Worm (Caenorhabditis elegans): ENCODE results near the gene Y54F10AM.8.

DNA sequence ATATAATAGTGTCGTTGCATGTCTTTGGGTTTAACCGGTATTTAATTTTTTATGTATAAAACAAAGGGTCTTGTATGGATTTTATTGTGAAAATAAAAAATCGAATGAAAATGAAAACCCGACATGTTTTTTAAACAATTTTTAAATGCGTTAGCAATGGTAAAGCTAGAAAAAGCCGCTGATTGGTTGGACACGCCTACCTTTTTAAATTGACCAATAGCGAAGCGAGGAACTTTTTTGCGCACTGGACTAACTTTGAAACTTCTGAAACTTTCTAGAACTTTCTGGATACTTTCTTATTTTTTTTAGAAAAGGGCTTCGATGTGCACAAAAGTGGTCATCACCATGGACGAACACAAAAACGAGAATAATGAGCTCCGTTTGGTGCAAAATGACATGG lies 38.5 kb upstream of the Y54F10AM.8 start:
- TF ChIP-seq K09A11.1 (tag; optimal IDR thresholded peaks at IDR 0.05; ENCODE audit: insufficient read depth) = no peak
- no peak for TF ChIP-seq lim-6 (tag; optimal IDR thresholded peaks at IDR 0.05)
- TF ChIP-seq ama-1 (optimal IDR thresholded peaks at IDR 0.05) = no peak
- no peak for TF ChIP-seq eyg-1 (tag; optimal IDR thresholded peaks at IDR 0.05)
- TF ChIP-seq unc-86 (tag; optimal IDR thresholded peaks at IDR 0.05) = no peak
- TF ChIP-seq sox-4 (tag; optimal IDR thresholded peaks at IDR 0.05) = no peak
- TF ChIP-seq unc-55 (GFP tag; optimal IDR thresholded peaks at IDR 0.05) = no peak

Measured in whole organism, late embryonic.